Fruit fly (Drosophila melanogaster) whole organism, pupa: ENCODE measurements around the gene CG13924.

Source experiments
- CG34367 ChIP-seq: fragments of 200-800 bp; sonication (Bioruptor generic); optimal IDR thresholded peaks from 2 replicates; lab custom pipeline; 2018; ENCODE audit warnings: missing biosample characterization, mild to moderate bottlenecking, missing genetic modification characterization
- CG9948 ChIP-seq: fragments of 200-800 bp; sonication (Bioruptor generic); optimal IDR thresholded peaks from 2 replicates; lab custom pipeline; 2018; ENCODE audit warnings: missing biosample characterization, mild to moderate bottlenecking, missing genetic modification characterization, moderate library complexity
- EcR ChIP-seq: fragments of 200-800 bp; sonication (Bioruptor generic); optimal IDR thresholded peaks from 3 replicates; lab custom pipeline; 2019; ENCODE audit warnings: missing biosample characterization, missing genetic modification characterization, mild to moderate bottlenecking, moderate library complexity, missing genetic modification reagents
- Pif1B ChIP-seq: fragments of 200-800 bp; sonication (Bioruptor generic); optimal IDR thresholded peaks from 3 replicates; lab custom pipeline; 2016; ENCODE audit warnings: missing biosample characterization, missing genetic modification characterization
- fd96Ca ChIP-seq: fragments of 200-800 bp; sonication (Bioruptor generic); IDR thresholded peaks from 3 replicates; pipeline ENCODE4 v1.3.6; 2022; ENCODE audit warnings: missing biosample characterization, missing genetic modification characterization

dm6 chr3L:1906208-1906607, 36.4 kb downstream of the CG13924 start:
- TF ChIP-seq CG9948 (tag; lab: Kevin White, UChicago) (no peak), fd96Ca (GFP tag; lab: Robert Waterston, UW) (no peak), Pif1B (GFP tag; lab: Kevin White, UChicago) (no peak), CG34367 (tag; lab: Kevin White, UChicago) (no peak), EcR (GFP tag; lab: Kevin White, UChicago) (no peak)
